Fruit fly (Drosophila melanogaster): ENCODE results near the gene amd.

amd gene

DNA sequence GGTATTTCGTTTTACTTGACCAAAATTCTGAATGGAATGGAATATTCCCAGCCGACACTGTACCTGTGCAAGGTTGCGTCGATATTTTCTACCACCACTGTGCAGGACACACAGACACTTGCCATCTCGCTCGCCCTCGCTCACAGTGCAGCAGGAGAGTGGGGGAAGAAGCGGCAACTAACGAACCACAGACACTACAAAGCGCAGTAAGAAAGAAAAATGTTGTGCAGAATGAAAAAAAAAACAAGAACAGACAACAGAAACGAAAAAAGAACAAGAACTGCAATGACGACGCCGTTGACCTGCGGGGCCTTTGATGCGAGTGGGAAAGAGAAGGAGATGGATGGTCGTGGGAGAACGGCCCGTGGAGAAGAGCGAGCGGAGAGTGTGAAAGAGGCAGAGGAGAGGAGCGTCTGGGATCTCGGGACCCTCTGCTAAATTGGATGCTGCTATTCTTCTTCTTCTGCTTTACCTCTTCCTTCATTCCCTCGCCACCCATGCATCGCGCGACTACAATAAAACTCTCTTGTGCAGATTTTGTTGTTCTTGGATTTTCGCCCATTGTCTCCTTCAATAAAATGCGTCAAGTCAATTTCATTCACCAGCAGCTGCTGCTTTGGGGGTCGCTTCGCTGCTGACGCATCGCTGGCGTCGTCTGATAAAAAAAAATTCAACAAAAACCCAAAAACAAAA lies 51.5 kb downstream of the amd start (continued):
- peak; percentile 94 for TF ChIP-seq CG6163 (GFP tag; IDR thresholded peaks at IDR 0.05)
- peak; percentile 83 to 84 for TF ChIP-seq salr (GFP tag; optimal IDR thresholded peaks at IDR 0.05)
- peak; percentile 63 for TF ChIP-seq CG3032 (tag; optimal IDR thresholded peaks at IDR 0.05)
- TF ChIP-seq Eip78C (GFP tag) = peak; percentile 78
- peak; percentile 93 for TF ChIP-seq CG1621 (tag; optimal IDR thresholded peaks at IDR 0.05)
- peak; percentile 42 for TF ChIP-seq Smox (GFP tag; optimal IDR thresholded peaks at IDR 0.05)
- no peak for TF ChIP-seq Eip93F (GFP tag; optimal IDR thresholded peaks at IDR 0.05)
- TF ChIP-seq CG31627 (GFP tag; optimal IDR thresholded peaks at IDR 0.05) = no peak
- TF ChIP-seq topi (GFP tag; optimal IDR thresholded peaks at IDR 0.05) = peak; percentile 55
- TF ChIP-seq CG8319 (GFP tag; optimal IDR thresholded peaks at IDR 0.05) = peak; percentile 35
- peak; percentile 75 for TF ChIP-seq achi (GFP tag; optimal IDR thresholded peaks at IDR 0.05)
- TF ChIP-seq Ets21C (GFP tag; optimal IDR thresholded peaks at IDR 0.05) = no peak
- peak; percentile 87 for TF ChIP-seq Sox14 (GFP tag; optimal IDR thresholded peaks at IDR 0.05)
- peak; percentile 44 for TF ChIP-seq CG7368 (GFP tag; optimal IDR thresholded peaks at IDR 0.05)
- peak; percentile 35 for TF ChIP-seq OdsH (GFP tag; optimal IDR thresholded peaks at IDR 0.05)
- TF ChIP-seq CG3919 (GFP tag; optimal IDR thresholded peaks at IDR 0.05) = peak; percentile 51
- peak; percentile 64 for TF ChIP-seq CG10631 (GFP tag; optimal IDR thresholded peaks at IDR 0.05)
- TF ChIP-seq CG11902 (GFP tag; optimal IDR thresholded peaks at IDR 0.05) = no peak
- TF ChIP-seq net (GFP tag; optimal IDR thresholded peaks at IDR 0.05) = peak; percentile 83

DNA sequence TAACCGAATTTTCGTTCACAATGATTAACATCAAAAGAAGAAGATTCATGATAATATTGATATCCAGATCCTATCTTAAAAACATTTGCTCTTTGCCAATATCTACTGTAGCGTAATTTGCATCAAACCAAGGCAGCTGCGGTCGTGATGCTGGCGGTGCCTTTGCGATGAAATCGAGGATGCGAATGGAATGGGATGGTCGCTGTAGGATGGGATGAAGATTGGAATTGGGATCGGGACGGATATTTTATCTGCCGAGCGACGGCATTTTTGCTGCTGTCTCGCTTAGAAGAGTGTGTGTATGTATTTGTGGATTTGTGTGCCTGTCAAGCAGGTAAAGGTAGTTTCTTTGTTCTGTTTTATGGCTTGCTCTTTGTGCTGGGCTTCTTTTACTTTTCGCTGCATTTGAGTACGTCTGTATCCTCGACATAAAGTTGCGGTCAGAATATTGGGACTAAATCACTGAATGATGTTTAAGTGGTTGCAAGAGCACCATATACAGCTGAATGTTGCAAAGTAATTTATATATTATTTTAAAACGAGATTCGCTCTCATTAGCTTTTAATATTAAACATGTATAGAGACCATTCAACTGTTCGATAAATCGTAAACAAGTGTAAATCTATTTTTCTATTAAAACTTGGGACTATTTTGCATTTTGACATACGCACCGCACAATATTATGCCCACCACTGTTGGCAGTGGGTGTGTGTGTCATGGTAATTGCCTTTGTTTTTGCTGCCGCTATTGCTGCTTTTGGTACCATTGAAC lies 52.6 kb downstream of the amd start:
- TF ChIP-seq ss (GFP tag; optimal IDR thresholded peaks at IDR 0.05) = peak in 1 of 2 experiments; percentile 1
- TF ChIP-seq CG6854 (GFP tag; optimal IDR thresholded peaks at IDR 0.05) = peak; percentile 5
- no peak for TF ChIP-seq Hr38 (GFP tag; optimal IDR thresholded peaks at IDR 0.05)
- TF ChIP-seq CG11902 (GFP tag; optimal IDR thresholded peaks at IDR 0.05) = peak; percentile 56
- TF ChIP-seq CG16779 (tag; optimal IDR thresholded peaks at IDR 0.05) = no peak
- peak; percentile 51; the same call in 1 of the 2 replicates for TF ChIP-seq CG15336 (GFP tag; IDR thresholded peaks at IDR 0.05)
- peak; percentile 46 for TF ChIP-seq CG10669 (GFP tag; optimal IDR thresholded peaks at IDR 0.05)
- no peak for TF ChIP-seq CG9139 (GFP tag; optimal IDR thresholded peaks at IDR 0.05)
- peak; percentile 75 for TF ChIP-seq CG11762 (GFP tag; optimal IDR thresholded peaks at IDR 0.05; ENCODE audit: insufficient read depth)
- no peak for TF ChIP-seq dac (GFP tag; optimal IDR thresholded peaks at IDR 0.05)
- peak; percentile 56 for TF ChIP-seq CG8632 (GFP tag; optimal IDR thresholded peaks at IDR 0.05)
- peak; percentile 64 for TF ChIP-seq cyc (GFP tag; optimal IDR thresholded peaks at IDR 0.05)
- TF ChIP-seq OdsH (GFP tag; optimal IDR thresholded peaks at IDR 0.05) = peak; percentile 75
- TF ChIP-seq Ets21C (GFP tag; optimal IDR thresholded peaks at IDR 0.05) = peak; percentile 31
- peak; percentile 4 for TF ChIP-seq dsx (GFP tag; optimal IDR thresholded peaks at IDR 0.05; ENCODE audit: poor library complexity, severe bottlenecking)
- peak; percentile 60 for TF ChIP-seq CG3032 (tag; optimal IDR thresholded peaks at IDR 0.05)
- TF ChIP-seq Blimp-1 (GFP tag; optimal IDR thresholded peaks at IDR 0.05) = no peak
- peak; percentile 28; the same call in 1 of the 2 replicates for TF ChIP-seq CG11294 (GFP tag; IDR thresholded peaks at IDR 0.05)
- TF ChIP-seq esn (GFP tag; optimal IDR thresholded peaks at IDR 0.05) = peak; percentile 81
- TF ChIP-seq CG3919 (GFP tag; optimal IDR thresholded peaks at IDR 0.05) = peak; percentile 54
- peak; percentile 36 for TF ChIP-seq Lpt (GFP tag; optimal IDR thresholded peaks at IDR 0.05)
- TF ChIP-seq CG4318 (GFP tag; optimal IDR thresholded peaks at IDR 0.05) = peak; percentile 18
- peak; percentile 79 for TF ChIP-seq Smox (GFP tag; optimal IDR thresholded peaks at IDR 0.05)
- peak; percentile 61 for TF ChIP-seq CG31627 (GFP tag; optimal IDR thresholded peaks at IDR 0.05)
- TF ChIP-seq acj6 (GFP tag; optimal IDR thresholded peaks at IDR 0.05) = peak; percentile 75
- TF ChIP-seq Eip93F (GFP tag; optimal IDR thresholded peaks at IDR 0.05) = peak; percentile 74
- TF ChIP-seq Hr4 (GFP tag; optimal IDR thresholded peaks at IDR 0.05) = peak; percentile 14
- peak; percentile 28; the same call in 1 of the 3 replicates for TF ChIP-seq eg (GFP tag; IDR thresholded peaks at IDR 0.05)
- peak; percentile 18 for TF ChIP-seq Ets96B (tag; optimal IDR thresholded peaks at IDR 0.05)
- peak in 1 of 2 experiments; percentile 28 for TF ChIP-seq salr (GFP tag; optimal IDR thresholded peaks at IDR 0.05)
- peak; percentile 69 for TF ChIP-seq CG8319 (GFP tag; optimal IDR thresholded peaks at IDR 0.05)
- peak; percentile 65 for TF ChIP-seq CG6792 (GFP tag; optimal IDR thresholded peaks at IDR 0.05)
- peak; percentile 50 for TF ChIP-seq CG8119 (GFP tag; IDR thresholded peaks at IDR 0.05)
- peak; percentile 82 for TF ChIP-seq Met (GFP tag; optimal IDR thresholded peaks at IDR 0.05)
- peak; percentile 28 for TF ChIP-seq fd59A (GFP tag; optimal IDR thresholded peaks at IDR 0.05)
- peak; percentile 59 for TF ChIP-seq Eip75B (GFP tag; optimal IDR thresholded peaks at IDR 0.05)
- TF ChIP-seq fkh (GFP tag; optimal IDR thresholded peaks at IDR 0.05) = no peak
